Worm (Caenorhabditis elegans) whole organism, L4 larva: ENCODE results near the gene aakg-5.

Experiments
- F37D6.2 ChIP-seq: sonication (generic microtip); optimal IDR thresholded peaks from 2 replicates; lab custom pipeline; 2016; ENCODE audit warnings: mild to moderate bottlenecking, missing genetic modification characterization, missing compliant biosample characterization
- Y105C5A.15 ChIP-seq: fragments of 200-800 bp; sonication (Bioruptor generic); IDR thresholded peaks from 2 replicates; pipeline ENCODE4 v1.3.6; 2022; ENCODE audit warnings: missing genetic modification characterization, missing compliant biosample characterization
- aha-1 ChIP-seq: fragments of 150-350 bp; peaks from one replicate; lab custom pipeline; 2014; ENCODE audit warnings: missing biosample characterization, missing genetic modification characterization
- ces-1 ChIP-seq: fragments of 150-350 bp; sonication (generic microtip); optimal IDR thresholded peaks from 4 replicates; lab custom pipeline; 2014; ENCODE audit warnings: missing biosample characterization, missing genetic modification reagents, missing genetic modification characterization
- hlh-30 ChIP-seq: sonication (generic microtip); optimal IDR thresholded peaks from 2 replicates; lab custom pipeline; 2017; ENCODE audit warnings: antibody characterized with exemption, mild to moderate bottlenecking, missing genetic modification characterization, missing compliant biosample characterization; ENCODE audit not compliant: insufficient read depth
- jun-1 ChIP-seq: fragments of 150-350 bp; optimal IDR thresholded peaks from 2 replicates; lab custom pipeline; 2014; ENCODE audit warnings: missing biosample characterization, missing genetic modification reagents, missing genetic modification characterization
- tra-1 ChIP-seq: fragments of 200-800 bp; sonication (Bioruptor generic); IDR thresholded peaks from 2 replicates; pipeline ENCODE4 v1.3.6; 2022; ENCODE audit warnings: missing genetic modification reagents, missing genetic modification characterization, missing compliant biosample characterization
- unc-130 ChIP-seq: sonication (generic microtip); optimal IDR thresholded peaks from 2 replicates; lab custom pipeline; 2016; ENCODE audit warnings: missing genetic modification reagents, missing genetic modification characterization, missing compliant biosample characterization
- unc-39 ChIP-seq: sonication (generic microtip); optimal IDR thresholded peaks from 2 replicates; lab custom pipeline; 2017; ENCODE audit warnings: missing biosample characterization, missing genetic modification characterization

DNA sequence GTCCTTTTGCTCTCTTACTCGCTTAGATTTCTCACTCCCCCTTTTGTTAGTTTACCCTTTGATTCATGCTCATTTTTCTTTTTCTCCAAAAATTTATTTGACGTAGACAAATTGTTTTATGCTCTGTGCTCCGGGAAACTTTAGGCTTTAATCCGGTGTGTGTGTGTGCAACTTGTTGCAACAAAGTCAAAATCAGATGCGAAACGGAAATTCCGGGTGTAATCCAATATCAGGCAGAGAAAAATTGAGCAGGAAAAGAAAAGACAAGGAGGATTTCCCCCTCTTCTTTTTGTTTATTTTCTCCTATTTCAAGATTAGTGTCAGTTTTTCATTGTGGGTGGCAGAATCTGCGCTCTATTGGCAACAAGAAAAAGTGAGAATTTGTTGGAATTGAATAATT, 17.5 kb upstream of the aakg-5 start:
- no peak for TF ChIP-seq Y105C5A.15 (GFP tag; lab: Robert Waterston, UW)
- no peak for TF ChIP-seq ces-1 (GFP tag; lab: Kevin White, UChicago)
- TF ChIP-seq jun-1: no peak
- TF ChIP-seq unc-130 (GFP tag; lab: Kevin White, UChicago): no peak
- no peak for TF ChIP-seq unc-39
- TF ChIP-seq F37D6.2 (tag; lab: Kevin White, UChicago): no peak
- no peak for TF ChIP-seq tra-1 (GFP tag; lab: Robert Waterston, UW)
- no peak for TF ChIP-seq aha-1
- TF ChIP-seq hlh-30 (tag; lab: Kevin White, UChicago): no peak
